Worm (Caenorhabditis elegans) whole organism, L2 larva: Measurements from ENCODE around the gene clec-203.

Source experiments
- blmp-1 ChIP-seq: sonication (generic microtip); optimal IDR thresholded peaks from 2 replicates; lab custom pipeline; 2017; ENCODE audit warnings: missing genetic modification characterization, mild to moderate bottlenecking, missing compliant biosample characterization, antibody characterized with exemption, moderate library complexity; ENCODE audit not compliant: insufficient read depth
- crh-2 ChIP-seq: sonication (generic microtip); optimal IDR thresholded peaks from 2 replicates; lab custom pipeline; 2017; ENCODE audit warnings: missing biosample characterization, missing genetic modification characterization
- lin-13 ChIP-seq: fragments of 150-350 bp; optimal IDR thresholded peaks from 2 replicates; lab custom pipeline; 2014; ENCODE audit warnings: missing biosample characterization, missing genetic modification reagents, missing genetic modification characterization
- lin-39 ChIP-seq: fragments of 150-350 bp; optimal IDR thresholded peaks from 2 replicates; lab custom pipeline; 2014; ENCODE audit warnings: missing biosample characterization, missing genetic modification reagents, missing genetic modification characterization
- nhr-25 ChIP-seq: fragments of 150-350 bp; sonication (generic microtip); optimal IDR thresholded peaks from 3 replicates; lab custom pipeline; 2014; ENCODE audit warnings: missing biosample characterization, missing genetic modification characterization
- nhr-6 ChIP-seq: fragments of 150-350 bp; optimal IDR thresholded peaks from 2 replicates; lab custom pipeline; 2014; ENCODE audit warnings: missing biosample characterization, missing genetic modification characterization
- skn-1 ChIP-seq: sonication (generic microtip); optimal IDR thresholded peaks from 2 replicates; lab custom pipeline; 2017; ENCODE audit warnings: missing biosample characterization, missing genetic modification characterization
- unc-55 ChIP-seq: fragments of 150-350 bp; sonication (generic microtip); optimal IDR thresholded peaks from 3 replicates; lab custom pipeline; 2014; ENCODE audit warnings: missing biosample characterization, missing genetic modification reagents, missing genetic modification characterization
- unc-62 ChIP-seq: fragments of 150-350 bp; optimal IDR thresholded peaks from 2 replicates; lab custom pipeline; 2014; ENCODE audit warnings: missing biosample characterization, missing genetic modification reagents, missing genetic modification characterization
- ztf-11 ChIP-seq: sonication (generic microtip); optimal IDR thresholded peaks from 2 replicates; lab custom pipeline; 2017; ENCODE audit warnings: missing biosample characterization, missing genetic modification characterization

DNA sequence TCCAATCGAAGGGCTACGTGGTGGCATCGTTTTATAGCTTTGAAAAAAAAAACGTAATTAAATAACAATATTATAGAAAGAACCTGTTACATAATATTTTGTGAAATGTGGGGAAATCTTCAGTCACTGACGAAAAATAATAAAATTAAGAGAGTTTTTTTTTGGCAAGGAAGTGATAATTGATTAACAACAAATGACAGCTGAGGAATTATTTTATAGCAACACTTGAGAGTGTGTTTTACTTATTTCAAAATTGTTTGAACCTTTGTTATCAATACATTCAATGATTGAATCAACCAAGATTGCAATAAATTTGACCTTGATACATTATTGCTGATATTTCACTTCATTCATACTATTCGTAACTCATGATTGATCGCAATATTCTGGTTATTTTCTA is 4.1 kb upstream of the clec-203 start, which contains the start of gene Y50D4B.6:
- TF ChIP-seq nhr-6 = no peak
- TF ChIP-seq unc-62 = no peak
- no peak for TF ChIP-seq lin-13 (GFP tag; lab: Kevin White, UChicago)
- no peak for TF ChIP-seq lin-39 (tag; lab: Kevin White, UChicago)
- TF ChIP-seq unc-55 (GFP tag; lab: Kevin White, UChicago) = no peak
- TF ChIP-seq skn-1 (tag; lab: Kevin White, UChicago) = no peak
- TF ChIP-seq crh-2 (tag; lab: Kevin White, UChicago) = no peak
- TF ChIP-seq nhr-25 = no peak
- TF ChIP-seq blmp-1 (tag; lab: Kevin White, UChicago) = no peak
- no peak for TF ChIP-seq ztf-11
